Worm (Caenorhabditis elegans) whole organism, early embryonic: ENCODE measurements around the gene C09G12.17.

Experiments
- aly-1 ChIP-seq: sonication (generic microtip); optimal IDR thresholded peaks from 2 replicates; lab custom pipeline; 2016; ENCODE audit warnings: missing genetic modification characterization, missing compliant biosample characterization
- ama-1 ChIP-seq: fragments of 150-350 bp; optimal IDR thresholded peaks from 2 replicates; lab custom pipeline; 2014
- ceh-13 ChIP-seq: fragments of 200-800 bp; sonication (Bioruptor generic); optimal IDR thresholded peaks from 2 replicates; lab custom pipeline; 2018; ENCODE audit warnings: mild to moderate bottlenecking, missing genetic modification characterization, missing compliant biosample characterization
- flt-1 ChIP-seq: fragments of 200-800 bp; sonication (Bioruptor generic); IDR thresholded peaks from 2 replicates; pipeline ENCODE4 v1.3.6; 2022; ENCODE audit warnings: missing genetic modification characterization, missing compliant biosample characterization
- hmg-4 ChIP-seq: fragments of 200-800 bp; sonication (Bioruptor generic); optimal IDR thresholded peaks from 2 replicates; lab custom pipeline; 2018; ENCODE audit warnings: mild to moderate bottlenecking, missing genetic modification characterization, missing compliant biosample characterization
- sea-1 ChIP-seq: fragments of 200-800 bp; sonication (Bioruptor generic); conservative IDR thresholded peaks from 2 replicates; pipeline ENCODE4 v1.3.6; 2022; ENCODE audit warnings: missing genetic modification characterization, missing compliant biosample characterization

DNA sequence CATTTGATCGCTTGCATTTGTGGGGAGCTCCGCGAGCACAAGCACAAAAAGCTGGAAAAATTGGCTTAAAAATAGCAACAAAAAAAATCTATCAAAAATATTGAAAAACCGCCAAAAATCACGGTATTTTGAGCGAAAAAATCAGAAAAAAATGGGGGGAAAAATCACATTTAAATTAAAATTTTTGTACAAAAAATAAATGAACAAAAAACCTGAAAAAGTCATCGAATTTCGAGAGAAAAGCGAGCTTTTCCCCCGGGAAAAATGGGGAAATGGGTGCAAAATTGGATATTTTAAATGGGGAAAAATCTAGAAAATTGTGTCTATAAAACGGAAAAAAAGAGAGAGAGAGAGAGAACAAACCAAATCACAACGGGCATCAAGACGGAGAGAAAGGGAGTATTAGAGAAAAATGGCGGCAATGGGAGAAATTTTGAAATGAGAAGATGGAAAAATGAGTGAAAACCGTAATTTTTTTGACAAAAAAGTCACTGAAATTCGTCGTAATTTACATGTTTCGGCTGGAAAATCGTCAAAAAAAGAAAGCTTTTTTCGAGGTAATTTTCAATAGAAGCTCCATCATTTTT, 13.3 kb upstream of the C09G12.17 start, which contains the start of gene ced-10:
- TF ChIP-seq flt-1 (GFP tag; lab: Robert Waterston, UW) = no peak
- TF ChIP-seq ceh-13 = no peak
- no peak for TF ChIP-seq ama-1 (lab: Kevin White, UChicago)
- no peak for TF ChIP-seq sea-1 (GFP tag; lab: Robert Waterston, UW)
- TF ChIP-seq hmg-4 = no peak
- TF ChIP-seq aly-1 (tag; lab: Kevin White, UChicago) = no peak
